Worm (Caenorhabditis elegans): ENCODE measurements around the gene fig-1.

ce11 chrV:11004094-11004493 lies 23.1 kb upstream of the fig-1 start:
- TF ChIP-seq ahr-1 (tag; optimal IDR thresholded peaks at IDR 0.05) (no peak), pqm-1 (tag; optimal IDR thresholded peaks at IDR 0.05) (no peak), hlh-8 (tag; optimal IDR thresholded peaks at IDR 0.05) (no peak), pha-4 (tag; optimal IDR thresholded peaks at IDR 0.05) (no peak), ztf-16 (tag; optimal IDR thresholded peaks at IDR 0.05) (no peak)
